Fruit fly (Drosophila melanogaster): Measurements from ENCODE around the gene CG6071.

Gene CG6071

dm6 chr3L:11645933-11646332 lies at the start of gene CG6071:
CG6071 (minus strand) TSS chr3L:11646033.
- no peak for TF ChIP-seq noc (tag; optimal IDR thresholded peaks at IDR 0.05)

- no peak for TF ChIP-seq noc (tag; optimal IDR thresholded peaks at IDR 0.05)
Measured at dm6 chr3L:11695063-11695462, 49.2 kb upstream of the CG6071 start.

dm6 chr3L:11692853-11693252 lies 47.0 kb upstream of the CG6071 start:
- no peak for TF ChIP-seq noc (tag; optimal IDR thresholded peaks at IDR 0.05)

DNA sequence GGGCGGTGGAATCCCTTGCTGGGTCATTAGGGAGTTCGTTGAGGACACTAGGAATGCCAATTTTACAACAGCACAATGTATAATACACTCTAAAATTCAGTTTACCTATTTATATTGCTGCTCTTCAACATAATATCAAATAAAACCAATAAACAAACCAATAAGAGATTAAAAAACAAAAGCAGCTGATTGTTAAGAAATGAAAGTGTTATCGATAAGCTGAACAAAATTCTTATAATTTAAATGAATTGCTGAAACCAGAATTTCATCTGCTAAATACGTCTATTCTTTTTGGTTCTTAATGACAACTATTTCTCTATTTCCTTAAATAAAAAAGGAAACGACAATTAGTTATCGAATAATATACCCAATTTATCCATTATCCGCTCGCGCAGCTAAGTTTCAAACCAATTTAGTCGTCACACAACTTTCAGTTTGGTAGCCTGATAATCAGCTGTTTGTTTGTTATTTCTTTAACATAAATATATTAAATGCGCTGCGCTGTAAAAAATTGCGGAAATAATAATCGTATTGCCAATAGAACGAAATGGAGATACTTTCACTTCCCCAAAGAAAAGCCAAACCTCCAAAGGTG lies 45.5 kb upstream of the CG6071 start, which contains the start of the genes Pldn and CG14135:
Pldn (minus strand) TSS at position 197 of the 595 bp plus-strand sequence.
CG14135 (plus strand) TSS at position 369 of the 595 bp plus-strand sequence.
- no peak for TF ChIP-seq noc (tag; optimal IDR thresholded peaks at IDR 0.05)

dm6 chr3L:11689832-11690602 lies 44.2 kb upstream of the CG6071 start:
- TF ChIP-seq noc (tag; optimal IDR thresholded peaks at IDR 0.05) = no peak

DNA sequence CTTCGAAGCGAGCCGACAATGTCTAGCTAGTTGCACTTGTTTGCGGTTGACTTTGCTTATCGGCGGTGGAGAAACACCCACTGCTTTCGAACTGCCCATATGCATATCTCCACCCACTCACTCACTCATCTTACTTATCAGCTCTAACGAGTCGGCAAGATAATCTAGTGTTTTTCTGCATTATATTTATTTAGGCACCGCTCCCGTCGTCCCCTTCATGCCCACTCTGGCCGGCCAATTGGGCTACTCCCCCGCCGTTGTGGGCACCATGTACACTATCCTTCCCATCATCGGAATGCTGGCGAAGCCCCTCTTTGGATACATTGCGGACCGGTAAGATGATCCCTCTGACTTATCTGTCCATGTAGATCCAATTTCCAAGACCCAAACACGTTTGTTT lies 40.0 kb upstream of the CG6071 start:
- no peak for TF ChIP-seq noc (tag; optimal IDR thresholded peaks at IDR 0.05)

DNA sequence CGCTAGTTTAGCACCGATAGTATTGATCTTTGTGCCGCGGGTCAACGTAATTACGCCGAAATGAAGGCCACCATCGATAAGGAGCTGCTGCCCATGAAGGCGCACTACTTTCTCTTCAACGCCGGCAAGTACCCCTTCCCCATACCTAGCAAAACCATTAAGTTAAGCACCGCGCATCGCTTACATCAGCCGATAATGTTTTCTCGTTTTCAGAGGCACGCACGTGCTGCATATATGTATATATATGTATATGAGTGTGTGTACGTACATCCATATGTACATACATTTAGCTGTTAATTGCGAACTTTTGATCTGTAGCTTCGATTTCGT lies 38.7 kb upstream of the CG6071 start:
- no peak for TF ChIP-seq noc (tag; optimal IDR thresholded peaks at IDR 0.05)

DNA sequence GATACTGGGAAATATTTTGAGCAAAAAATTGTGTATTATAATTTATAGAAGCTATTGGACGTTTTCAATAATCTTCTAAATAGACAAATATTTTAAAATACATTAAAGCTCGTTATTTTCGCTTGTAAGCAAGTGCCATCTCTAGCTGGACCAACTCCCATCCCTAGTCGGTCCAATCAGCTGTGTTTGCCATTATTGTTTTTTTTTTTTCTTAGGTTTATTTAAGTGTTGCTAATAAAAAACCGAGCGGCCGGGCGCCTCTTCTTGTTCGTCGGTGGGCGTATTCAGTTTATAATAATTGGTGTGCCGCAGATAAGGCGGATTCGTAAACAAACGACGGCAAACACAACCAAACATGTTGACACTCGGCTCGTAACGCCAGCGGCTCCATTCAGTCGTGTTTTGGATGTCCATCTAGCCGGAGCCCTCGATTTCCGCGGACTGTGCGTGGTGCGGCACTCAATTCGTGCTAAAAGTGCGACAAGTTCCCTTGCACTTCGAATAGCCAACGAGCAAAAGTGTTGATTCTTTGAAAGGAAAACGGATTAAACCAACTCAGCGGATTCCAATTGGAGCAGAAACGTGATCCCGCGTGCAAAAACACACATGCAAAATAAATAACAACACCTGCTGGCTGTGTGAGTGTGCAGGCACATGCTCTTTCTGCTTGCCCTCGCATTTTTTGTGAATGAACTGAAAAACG lies 38.1 kb upstream of the CG6071 start, which contains the start of gene Sugb:
Sugb (plus strand) TSS at position 162 of the 703 bp plus-strand sequence.
- peak; percentile 72 for TF ChIP-seq noc (tag; optimal IDR thresholded peaks at IDR 0.05)

DNA sequence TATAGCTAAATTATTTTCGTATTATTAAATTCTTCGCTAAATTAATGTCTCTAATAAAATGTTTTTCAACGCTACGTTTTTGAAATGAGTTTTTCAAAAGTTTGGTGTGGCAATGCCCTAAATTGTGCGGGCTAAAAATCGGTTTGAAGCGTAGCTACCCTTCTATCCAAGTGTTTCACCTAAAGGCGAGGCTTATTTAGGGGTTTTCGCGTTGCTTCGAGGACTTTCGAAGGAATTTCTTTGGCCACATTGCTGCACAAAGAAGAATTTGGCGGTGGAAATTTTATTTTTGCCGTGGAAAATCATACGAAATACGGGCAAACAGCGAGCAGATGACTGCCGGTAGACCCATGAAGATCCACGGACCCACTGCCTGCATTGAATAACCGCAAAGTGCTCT lies 36.0 kb upstream of the CG6071 start, which contains the start of gene TfIIEalpha:
TfIIEalpha (plus strand) TSS at position 245 of the 400 bp plus-strand sequence.
- TF ChIP-seq noc (tag; optimal IDR thresholded peaks at IDR 0.05) = no peak

DNA sequence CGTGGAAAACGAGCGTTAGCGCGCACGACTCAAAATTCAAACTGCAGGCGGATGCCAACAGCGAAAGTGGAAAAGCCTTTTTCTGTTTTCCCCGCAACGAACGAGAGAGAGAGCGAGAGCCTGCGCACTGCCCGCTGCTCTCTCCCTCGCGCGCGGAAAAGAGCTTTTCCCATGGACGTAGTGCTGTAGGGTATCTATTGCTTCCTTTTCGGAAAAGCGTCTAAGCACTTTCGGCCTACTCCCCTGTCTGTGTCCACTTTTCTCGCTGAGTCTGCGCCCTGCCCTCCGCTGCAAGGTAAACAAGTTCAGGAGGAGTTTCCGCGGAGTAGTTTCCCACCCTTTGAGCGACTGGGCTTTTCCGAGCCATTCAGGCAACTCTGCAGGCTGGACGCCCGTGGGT lies 34.5 kb upstream of the CG6071 start, which contains the start of gene CG32085:
CG32085 (minus strand) TSS at position 47 of the 400 bp plus-strand sequence.
- TF ChIP-seq noc (tag; optimal IDR thresholded peaks at IDR 0.05) = no peak

dm6 chr3L:11678313-11678817 lies 32.5 kb upstream of the CG6071 start:
- no peak for TF ChIP-seq noc (tag; optimal IDR thresholded peaks at IDR 0.05)

DNA sequence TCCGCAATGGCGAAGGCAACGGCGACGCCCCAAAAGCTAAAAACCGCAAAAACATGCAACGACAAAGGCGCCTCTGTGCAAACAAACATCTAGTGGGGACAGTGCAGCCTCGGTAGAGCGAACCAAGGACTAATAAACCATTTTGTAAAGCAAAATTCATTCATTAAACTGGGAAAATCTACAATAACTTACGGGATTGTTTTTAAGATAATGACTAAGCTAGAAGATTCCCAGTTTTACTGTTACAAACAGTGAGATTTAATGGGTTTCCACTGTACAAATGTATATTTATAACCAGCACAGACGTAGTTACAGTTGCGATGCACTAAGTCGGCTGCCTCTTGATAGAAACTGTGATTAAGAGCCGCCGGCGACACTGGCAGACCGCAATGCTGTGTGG lies 10.4 kb upstream of the CG6071 start:
- TF ChIP-seq noc (tag; optimal IDR thresholded peaks at IDR 0.05) = no peak

dm6 chr3L:11648410-11648809 lies 2.6 kb upstream of the CG6071 start, which contains the start of the genes RIOK1 and Polr3H:
RIOK1 (minus strand) TSS chr3L:11648474.
Polr3H (plus strand) TSS chr3L:11648756.
- TF ChIP-seq noc (tag; optimal IDR thresholded peaks at IDR 0.05) = no peak

DNA sequence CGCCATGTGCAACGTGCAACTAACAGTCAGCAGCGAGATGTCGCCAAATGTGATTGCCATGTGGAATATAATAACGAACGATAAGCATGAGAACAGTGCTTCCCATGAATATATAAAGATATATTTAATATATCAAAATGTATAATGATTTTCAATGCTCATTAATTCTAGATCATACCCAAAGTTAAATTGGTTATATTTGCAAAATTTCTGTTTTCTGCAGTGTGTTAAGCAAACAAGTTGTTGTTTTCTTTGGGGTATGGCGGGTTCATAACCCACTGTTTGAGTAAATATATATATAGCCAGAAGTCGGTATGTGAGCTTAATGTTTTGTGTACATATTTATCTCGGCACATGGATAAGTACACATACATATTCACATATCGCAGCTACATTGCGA lies 9.0 kb downstream of the CG6071 start:
- TF ChIP-seq noc (tag; optimal IDR thresholded peaks at IDR 0.05) = no peak

DNA sequence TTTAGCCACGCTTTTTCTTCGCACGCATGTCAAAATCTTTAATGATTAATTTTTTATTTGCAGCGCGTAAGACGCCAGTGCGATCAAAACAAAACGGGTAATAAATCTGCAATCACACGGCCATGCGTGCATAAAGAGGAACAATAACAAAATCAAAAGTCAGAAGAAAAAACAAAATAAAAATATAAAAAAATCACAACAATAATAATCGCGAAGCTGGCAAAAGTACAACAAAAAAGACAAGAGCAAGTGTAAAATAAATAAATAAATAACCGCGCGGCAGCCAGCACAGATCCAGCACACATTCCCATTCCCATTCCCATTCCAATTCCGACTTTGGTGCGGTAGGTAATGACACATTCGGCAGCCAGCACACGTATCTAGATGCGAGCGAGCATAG lies 11.3 kb downstream of the CG6071 start:
- TF ChIP-seq noc (tag; optimal IDR thresholded peaks at IDR 0.05) = no peak

DNA sequence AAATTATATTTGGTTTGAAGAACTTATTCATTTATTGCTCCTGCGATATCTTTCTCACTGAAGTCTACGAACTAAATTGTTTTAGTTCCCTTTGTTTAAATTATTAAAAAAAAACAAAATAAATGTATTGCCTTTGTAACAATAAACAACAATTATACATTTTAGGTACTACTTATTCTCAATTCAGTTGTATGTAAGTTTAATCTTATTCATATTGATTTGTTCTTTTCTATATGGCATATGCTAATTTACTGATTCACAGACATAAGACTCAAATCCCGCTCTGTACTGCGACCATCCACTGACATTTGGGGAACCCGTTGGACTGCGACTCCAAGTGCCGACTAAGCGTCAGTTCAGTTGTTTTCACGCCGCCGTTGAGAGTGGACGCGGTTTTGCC lies 14.7 kb downstream of the CG6071 start, which contains the start of gene CG32091:
CG32091 (plus strand) TSS at position 301 of the 400 bp plus-strand sequence.
- no peak for TF ChIP-seq noc (tag; optimal IDR thresholded peaks at IDR 0.05)
